Worm (Caenorhabditis elegans): ENCODE data around the gene F39F10.3.
"Not testable (repeated sequence)": the region's sequence is repeated elsewhere in the genome, so short reads cannot be mapped to it uniquely, and the experiment has no call there.

F39F10.3 gene

DNA sequence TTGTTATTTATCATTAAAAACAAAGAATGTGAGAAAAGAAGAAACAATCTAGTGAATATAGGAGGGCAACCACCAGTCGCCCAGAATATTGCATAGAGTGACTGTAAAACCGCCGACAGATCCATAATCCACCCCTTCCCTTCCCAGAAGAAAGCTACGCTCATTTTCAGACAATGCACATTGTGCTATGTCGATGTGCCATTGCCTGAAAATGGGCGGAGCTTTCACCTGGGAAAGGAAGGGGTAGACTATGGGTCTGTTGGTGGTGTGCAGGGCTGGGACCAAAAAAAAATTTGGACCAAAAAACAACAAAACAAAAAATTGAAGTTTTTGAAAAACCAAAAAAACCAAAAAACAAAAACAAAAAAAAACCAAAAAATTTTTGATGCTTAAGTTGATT is 11.8 kb downstream of the F39F10.3 start, which contains the start of gene F39F10.4:
Gene F39F10.4 (minus strand): TSS at position 101 of the 400 bp plus-strand sequence.
- no peak for TF ChIP-seq ZK546.5 (tag; optimal IDR thresholded peaks at IDR 0.05)
- no peak for TF ChIP-seq eor-1 (tag; optimal IDR thresholded peaks at IDR 0.05)

- TF ChIP-seq ceh-28, ztf-4, nhr-77 (tag; optimal IDR thresholded peaks at IDR 0.05): not testable (repeated sequence)
These were observed 21.9 kb downstream of the F39F10.3 start, which contains the start of gene F39F10.5 for ce11 chrX:16913669-16914068. F39F10.5 (minus strand) TSS chrX:16913769.

ce11 chrX:16919468-16919867 is 27.7 kb downstream of the F39F10.3 start:
- TF ChIP-seq nhr-77 (tag; optimal IDR thresholded peaks at IDR 0.05) (no peak), mml-1 (tag; optimal IDR thresholded peaks at IDR 0.05) (no peak), ceh-16 (tag; optimal IDR thresholded peaks at IDR 0.05) (no peak), pqm-1 (tag; optimal IDR thresholded peaks at IDR 0.05) (peak; percentile 40), lsy-12 (tag; optimal IDR thresholded peaks at IDR 0.05) (no peak), zag-1 (tag; optimal IDR thresholded peaks at IDR 0.05) (no peak), unc-62 (GFP tag; optimal IDR thresholded peaks at IDR 0.05) (no peak), nhr-12 (tag; optimal IDR thresholded peaks at IDR 0.05) (no peak), nhr-11 (tag; optimal IDR thresholded peaks at IDR 0.05) (no peak), egl-5 (tag; optimal IDR thresholded peaks at IDR 0.05) (no peak), fkh-10 (GFP tag; optimal IDR thresholded peaks at IDR 0.05) (no peak), snpc-4 (tag; optimal IDR thresholded peaks at IDR 0.05) (no peak), elt-2 (tag; optimal IDR thresholded peaks at IDR 0.05) (peak; percentile 68), hmg-11 (tag; optimal IDR thresholded peaks at IDR 0.05) (no peak), pha-4 (tag; optimal IDR thresholded peaks at IDR 0.05) (no peak), nhr-237 (tag; optimal IDR thresholded peaks at IDR 0.05) (no peak), fos-1 (tag; optimal IDR thresholded peaks at IDR 0.05) (no peak)

DNA sequence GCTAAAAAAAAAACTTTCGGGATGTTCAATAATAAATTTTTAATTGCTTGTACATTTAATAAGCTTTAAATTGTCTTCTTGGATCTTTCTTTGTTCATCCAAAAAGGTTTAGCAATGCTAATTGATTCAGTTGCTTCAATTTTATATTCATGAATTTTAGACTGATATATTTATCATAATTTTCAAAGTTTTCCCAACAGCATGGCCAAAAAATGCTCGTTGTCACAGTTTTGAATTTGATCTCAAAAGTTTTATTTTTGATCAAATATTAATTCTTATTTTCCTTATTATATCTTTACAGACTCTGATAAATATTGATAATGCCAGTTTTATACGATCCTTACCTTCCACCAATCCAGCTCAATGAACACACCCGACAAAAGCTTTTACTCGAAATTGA is 29.8 kb downstream of the F39F10.3 start, which contains the start of gene fbxb-114:
Gene fbxb-114 (plus strand): TSS at position 301 of the 400 bp plus-strand sequence.
- TF ChIP-seq lin-15B (tag; optimal IDR thresholded peaks at IDR 0.05) = no peak
- no peak for TF ChIP-seq pqm-1 (tag; optimal IDR thresholded peaks at IDR 0.05)
- no peak for TF ChIP-seq lsy-12 (tag; optimal IDR thresholded peaks at IDR 0.05)
- TF ChIP-seq snpc-4 (tag; optimal IDR thresholded peaks at IDR 0.05) = no peak
- no peak for TF ChIP-seq unc-39 (tag; optimal IDR thresholded peaks at IDR 0.05)
- no peak for TF ChIP-seq ztf-11 (tag; optimal IDR thresholded peaks at IDR 0.05)
- no peak for TF ChIP-seq tbx-2 (tag; optimal IDR thresholded peaks at IDR 0.05)
- no peak for TF ChIP-seq nhr-43 (tag; optimal IDR thresholded peaks at IDR 0.05; ENCODE audit: poor library complexity, severe bottlenecking)
- no peak for TF ChIP-seq lin-39 (tag; optimal IDR thresholded peaks at IDR 0.05)
- no peak for TF ChIP-seq nhr-25 (tag; optimal IDR thresholded peaks at IDR 0.05)
- TF ChIP-seq pha-4 (tag; optimal IDR thresholded peaks at IDR 0.05) = no peak
- TF ChIP-seq zag-1 (tag; optimal IDR thresholded peaks at IDR 0.05) = no peak
- no peak for TF ChIP-seq egl-5 (tag; optimal IDR thresholded peaks at IDR 0.05)
- no peak for TF ChIP-seq ceh-9 (tag; optimal IDR thresholded peaks at IDR 0.05)
- TF ChIP-seq aly-2 (tag; optimal IDR thresholded peaks at IDR 0.05) = no peak
- no peak for TF ChIP-seq nhr-23 (tag; optimal IDR thresholded peaks at IDR 0.05)
- TF ChIP-seq egl-27 (tag; optimal IDR thresholded peaks at IDR 0.05) = no peak
- no peak for TF ChIP-seq fkh-10 (GFP tag; optimal IDR thresholded peaks at IDR 0.05)
- TF ChIP-seq ceh-82 (tag; optimal IDR thresholded peaks at IDR 0.05) = no peak

- no peak for TF ChIP-seq jun-1 (tag; optimal IDR thresholded peaks at IDR 0.05)
- TF ChIP-seq ztf-11 (tag; optimal IDR thresholded peaks at IDR 0.05) = no peak
- no peak for TF ChIP-seq lin-39 (tag; optimal IDR thresholded peaks at IDR 0.05)
- no peak for TF ChIP-seq unc-62 (GFP tag; optimal IDR thresholded peaks at IDR 0.05)
- TF ChIP-seq unc-39 (tag; optimal IDR thresholded peaks at IDR 0.05) = no peak
- TF ChIP-seq sea-2 (GFP tag; optimal IDR thresholded peaks at IDR 0.05) = no peak
- no peak for TF ChIP-seq nhr-28 (tag; optimal IDR thresholded peaks at IDR 0.05)
- no peak for TF ChIP-seq aly-2 (tag; optimal IDR thresholded peaks at IDR 0.05)
- TF ChIP-seq mdl-1 (tag; optimal IDR thresholded peaks at IDR 0.05) = no peak
- TF ChIP-seq skn-1 (tag; optimal IDR thresholded peaks at IDR 0.05) = no peak
- TF ChIP-seq lin-15B (tag; optimal IDR thresholded peaks at IDR 0.05) = no peak
- no peak for TF ChIP-seq elt-1 (tag; optimal IDR thresholded peaks at IDR 0.05)
- TF ChIP-seq egl-5 (tag; optimal IDR thresholded peaks at IDR 0.05) = no peak
- no peak for TF ChIP-seq ZK546.5 (tag; optimal IDR thresholded peaks at IDR 0.05)
- no peak for TF ChIP-seq ama-1 (optimal IDR thresholded peaks at IDR 0.05)
- no peak for TF ChIP-seq nhr-77 (tag; optimal IDR thresholded peaks at IDR 0.05)
These were observed 31.9 kb downstream of the F39F10.3 start, which contains the start of gene C30E1.4 for ce11 chrX:16923636-16924035. C30E1.4 (plus strand) TSS chrX:16923936.

Measured in whole organism, L3 larva.